Worm (Caenorhabditis elegans) whole organism, L3 larva: Measurements from ENCODE around the gene K02E7.10.
"Not testable (repeated sequence)": the region's sequence is repeated elsewhere in the genome, so short reads cannot be mapped to it uniquely, and the experiment has no call there.

Experiments
- fos-1 ChIP-seq: fragments of 150-350 bp; optimal IDR thresholded peaks from 2 replicates; lab custom pipeline; 2014; ENCODE audit warnings: missing biosample characterization, missing genetic modification characterization
- nfya-1 ChIP-seq: sonication (generic microtip); optimal IDR thresholded peaks from 2 replicates; lab custom pipeline; 2017; ENCODE audit warnings: missing genetic modification characterization, mild to moderate bottlenecking, missing compliant biosample characterization, antibody characterized with exemption, moderate library complexity; ENCODE audit not compliant: insufficient read depth
- nhr-12 ChIP-seq: fragments of 150-350 bp; optimal IDR thresholded peaks from 2 replicates; lab custom pipeline; 2014; ENCODE audit warnings: missing biosample characterization, missing genetic modification characterization
- nhr-43 ChIP-seq: sonication (generic microtip); optimal IDR thresholded peaks from 2 replicates; lab custom pipeline; 2016; ENCODE audit warnings: mild to moderate bottlenecking, missing genetic modification characterization, missing compliant biosample characterization; ENCODE audit not compliant: poor library complexity, severe bottlenecking
- ztf-11 ChIP-seq: fragments of 150-350 bp; optimal IDR thresholded peaks from 2 replicates; lab custom pipeline; 2014; ENCODE audit warnings: missing biosample characterization, missing genetic modification characterization

DNA sequence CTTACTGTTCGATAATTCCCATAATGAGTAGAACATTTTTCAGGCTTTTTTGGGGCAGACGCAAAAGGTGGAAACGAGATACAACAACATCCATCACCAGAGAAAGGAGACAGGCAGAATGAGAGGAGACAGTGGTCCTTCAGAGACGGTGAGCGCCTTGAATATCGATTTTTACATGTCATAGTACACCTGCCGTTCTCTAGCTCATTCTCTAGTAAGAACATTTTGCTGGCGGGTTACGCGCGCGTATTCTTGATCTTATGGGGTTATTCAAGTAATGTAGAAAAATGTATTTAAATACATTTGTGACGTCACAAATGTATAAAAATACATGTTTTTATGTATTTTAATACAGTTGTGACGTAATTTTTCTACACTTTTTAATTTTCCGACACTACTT lies 22.9 kb downstream of the K02E7.10 start, which contains the start of gene fbxb-45:
- not testable (repeated sequence) for TF ChIP-seq nhr-12, ztf-11, nhr-43, fos-1, nfya-1 (tag; lab: Kevin White, UChicago)
